Worm (Caenorhabditis elegans): ENCODE data around the gene fat-4.

Gene fat-4

ce11 chrIV:9778016-9778415 is 21.2 kb upstream of the fat-4 start, which contains the start of gene T13F2.6:
TSS of gene T13F2.6 (plus strand) at chrIV:9778321.
- TF ChIP-seq nhr-43 (tag; optimal IDR thresholded peaks at IDR 0.05; ENCODE audit: poor library complexity, severe bottlenecking): no peak
- TF ChIP-seq ceh-9 (tag; optimal IDR thresholded peaks at IDR 0.05): no peak
- no peak for TF ChIP-seq nhr-23 (tag; optimal IDR thresholded peaks at IDR 0.05)
- TF ChIP-seq lsy-12 (tag; optimal IDR thresholded peaks at IDR 0.05): no peak
- no peak for TF ChIP-seq ama-1 (optimal IDR thresholded peaks at IDR 0.05)
- TF ChIP-seq ztf-11 (tag; optimal IDR thresholded peaks at IDR 0.05): no peak
- TF ChIP-seq unc-62 (GFP tag; optimal IDR thresholded peaks at IDR 0.05): no peak
- no peak for TF ChIP-seq hmg-11 (tag; optimal IDR thresholded peaks at IDR 0.05)
- TF ChIP-seq unc-39 (tag; optimal IDR thresholded peaks at IDR 0.05): no peak
- TF ChIP-seq nhr-76 (tag; optimal IDR thresholded peaks at IDR 0.05): no peak
- TF ChIP-seq fkh-2 (tag; optimal IDR thresholded peaks at IDR 0.05): no peak

- TF ChIP-seq sea-2 (GFP tag; optimal IDR thresholded peaks at IDR 0.05) (no peak), ceh-16 (tag; optimal IDR thresholded peaks at IDR 0.05) (no peak), lsy-12 (tag; optimal IDR thresholded peaks at IDR 0.05) (no peak), nhr-25 (tag; optimal IDR thresholded peaks at IDR 0.05) (no peak), unc-39 (tag; optimal IDR thresholded peaks at IDR 0.05) (no peak), snpc-4 (tag; optimal IDR thresholded peaks at IDR 0.05) (no peak), ceh-9 (tag; optimal IDR thresholded peaks at IDR 0.05) (no peak), ama-1 (optimal IDR thresholded peaks at IDR 0.05) (no peak), nfya-1 (tag; optimal IDR thresholded peaks at IDR 0.05; ENCODE audit: insufficient read depth) (no peak), egl-5 (tag; optimal IDR thresholded peaks at IDR 0.05) (no peak), aly-2 (tag; optimal IDR thresholded peaks at IDR 0.05) (no peak), mml-1 (tag; optimal IDR thresholded peaks at IDR 0.05) (no peak), zag-1 (tag; optimal IDR thresholded peaks at IDR 0.05) (no peak), R02D3.7 (tag; optimal IDR thresholded peaks at IDR 0.05) (no peak), eor-1 (tag; optimal IDR thresholded peaks at IDR 0.05) (no peak), nhr-77 (tag; optimal IDR thresholded peaks at IDR 0.05) (no peak), fos-1 (tag; optimal IDR thresholded peaks at IDR 0.05) (no peak), fkh-2 (tag; optimal IDR thresholded peaks at IDR 0.05) (no peak)
Observed at ce11 chrIV:9784689-9785088, 14.5 kb upstream of the fat-4 start, which contains the start of gene sre-4. TSS of gene sre-4 (minus strand) at chrIV:9784789.

ce11 chrIV:9789496-9789895 is 9.7 kb upstream of the fat-4 start, which contains the start of gene T13F2.4:
TSS of gene T13F2.4 (plus strand) at chrIV:9789796.
- TF ChIP-seq egl-5 (tag; optimal IDR thresholded peaks at IDR 0.05): no peak
- TF ChIP-seq aly-2 (tag; optimal IDR thresholded peaks at IDR 0.05): no peak
- TF ChIP-seq ZK546.5 (tag; optimal IDR thresholded peaks at IDR 0.05): no peak
- no peak for TF ChIP-seq snpc-4 (tag; optimal IDR thresholded peaks at IDR 0.05)
- TF ChIP-seq nhr-23 (tag; optimal IDR thresholded peaks at IDR 0.05): no peak
- TF ChIP-seq unc-62 (GFP tag; optimal IDR thresholded peaks at IDR 0.05): no peak
- TF ChIP-seq elt-1 (tag; optimal IDR thresholded peaks at IDR 0.05): no peak
- TF ChIP-seq lin-39 (tag; optimal IDR thresholded peaks at IDR 0.05): no peak
- no peak for TF ChIP-seq ceh-82 (tag; optimal IDR thresholded peaks at IDR 0.05)
- no peak for TF ChIP-seq nhr-67 (tag; optimal IDR thresholded peaks at IDR 0.05)
- TF ChIP-seq lsy-12 (tag; optimal IDR thresholded peaks at IDR 0.05): no peak
- TF ChIP-seq nfya-1 (tag; optimal IDR thresholded peaks at IDR 0.05; ENCODE audit: insufficient read depth): no peak

- TF ChIP-seq unc-62 (GFP tag; optimal IDR thresholded peaks at IDR 0.05): peak; percentile 68
- TF ChIP-seq elt-2 (tag; optimal IDR thresholded peaks at IDR 0.05): no peak
- TF ChIP-seq nhr-25 (tag; optimal IDR thresholded peaks at IDR 0.05): peak; percentile 36
- TF ChIP-seq lin-39 (tag; optimal IDR thresholded peaks at IDR 0.05): peak; percentile 60
- TF ChIP-seq ztf-4 (tag; optimal IDR thresholded peaks at IDR 0.05): no peak
- TF ChIP-seq mml-1 (tag; optimal IDR thresholded peaks at IDR 0.05): no peak
Observed at ce11 chrIV:9790708-9791107, 8.5 kb upstream of the fat-4 start.

ce11 chrIV:9795250-9795649 is 4.0 kb upstream of the fat-4 start:
- TF ChIP-seq aly-2 (tag; optimal IDR thresholded peaks at IDR 0.05) (no peak), nhr-23 (tag; optimal IDR thresholded peaks at IDR 0.05) (no peak), elt-1 (tag; optimal IDR thresholded peaks at IDR 0.05) (no peak), mdl-1 (tag; optimal IDR thresholded peaks at IDR 0.05) (no peak), ama-1 (optimal IDR thresholded peaks at IDR 0.05) (no peak), ztf-11 (tag; optimal IDR thresholded peaks at IDR 0.05) (no peak), nhr-11 (tag; optimal IDR thresholded peaks at IDR 0.05) (no peak)
